Worm (Caenorhabditis elegans) whole organism, late embryonic: ENCODE measurements around the gene C15F1.5.

Experiments used
- ama-1 ChIP-seq: fragments of 150-350 bp; optimal IDR thresholded peaks from 2 replicates; lab custom pipeline; 2014
- dve-1 ChIP-seq: sonication (generic microtip); optimal IDR thresholded peaks from 2 replicates; lab custom pipeline; 2017; ENCODE audit warnings: antibody characterized with exemption, mild to moderate bottlenecking, missing genetic modification characterization, missing compliant biosample characterization
- elt-4 ChIP-seq: sonication (generic microtip); optimal IDR thresholded peaks from 2 replicates; lab custom pipeline; 2016; ENCODE audit warnings: missing genetic modification characterization, missing compliant biosample characterization
- ets-4 ChIP-seq: sonication (generic microtip); optimal IDR thresholded peaks from 2 replicates; lab custom pipeline; 2016; ENCODE audit warnings: missing genetic modification characterization, missing compliant biosample characterization
- fkh-6 ChIP-seq: sonication (generic microtip); optimal IDR thresholded peaks from 2 replicates; lab custom pipeline; 2016; ENCODE audit warnings: missing genetic modification characterization, missing compliant biosample characterization
- tbx-2 ChIP-seq: sonication (generic microtip); optimal IDR thresholded peaks from 2 replicates; lab custom pipeline; 2016; ENCODE audit warnings: missing genetic modification characterization, missing compliant biosample characterization

DNA sequence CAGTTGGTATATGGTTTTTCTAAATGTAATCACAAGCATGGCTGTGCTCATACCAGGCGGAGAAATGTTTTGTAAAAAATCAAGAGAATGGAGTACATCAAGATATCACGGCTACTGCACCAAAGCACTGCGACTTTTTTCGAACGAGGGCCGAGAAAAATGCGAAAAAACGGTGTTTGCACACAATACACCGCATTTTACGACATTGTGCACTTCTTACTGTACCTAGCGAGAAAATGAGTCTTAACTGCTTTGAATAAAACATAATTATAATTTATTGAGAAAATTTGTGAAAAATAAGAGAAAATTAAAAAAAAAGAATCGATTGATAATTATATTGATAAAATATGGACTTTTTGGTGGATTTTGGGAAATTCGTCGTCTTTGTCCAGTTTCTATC, 5.3 kb upstream of the C15F1.5 start:
- no peak for TF ChIP-seq ets-4 (tag; lab: Kevin White, UChicago)
- TF ChIP-seq ama-1 (lab: Kevin White, UChicago): no peak
- TF ChIP-seq elt-4 (tag; lab: Kevin White, UChicago): no peak
- no peak for TF ChIP-seq tbx-2 (tag; lab: Kevin White, UChicago)
- TF ChIP-seq fkh-6 (tag; lab: Kevin White, UChicago): no peak
- TF ChIP-seq dve-1 (tag; lab: Kevin White, UChicago): no peak
